Worm (Caenorhabditis elegans): ENCODE results near the gene srt-40.

- no peak for TF ChIP-seq unc-130 (GFP tag; optimal IDR thresholded peaks at IDR 0.05)
- TF ChIP-seq nhr-25 (tag; optimal IDR thresholded peaks at IDR 0.05; ENCODE audit: borderline replicate concordance, insufficient read depth): no peak
- no peak for TF ChIP-seq zag-1 (tag; optimal IDR thresholded peaks at IDR 0.05)
- TF ChIP-seq unc-62 (GFP tag; optimal IDR thresholded peaks at IDR 0.05 in 1 of 2): no peak
- TF ChIP-seq unc-62 (tag; optimal IDR thresholded peaks at IDR 0.05): no peak
Measured at ce11 chrV:2175242-2175641, 30.8 kb downstream of the srt-40 start, which contains the start of gene C45H4.18.
